Fruit fly (Drosophila melanogaster): ENCODE measurements around the gene Atg4b.

The Atg4b gene

dm6 chr3R:15342432-15342925 is 14.2 kb downstream of the Atg4b start (continued):
- TF ChIP-seq trh (GFP tag; optimal IDR thresholded peaks at IDR 0.05) (no peak), Hand (GFP tag; optimal IDR thresholded peaks at IDR 0.05) (no peak), oc (tag; optimal IDR thresholded peaks at IDR 0.05) (no peak), amos (GFP tag; IDR thresholded peaks at IDR 0.05; ENCODE audit: partially characterized antibody) (no peak), CG1603 (tag; optimal IDR thresholded peaks at IDR 0.05) (no peak), HLHmδ (GFP tag; optimal IDR thresholded peaks at IDR 0.05) (no peak), Bgb (GFP tag; IDR thresholded peaks at IDR 0.05; ENCODE audit: partially characterized antibody) (no peak), inv (GFP tag; IDR thresholded peaks at IDR 0.05; ENCODE audit: partially characterized antibody) (no peak), CG11247 (GFP tag; IDR thresholded peaks at IDR 0.05) (no peak), CG31388 (GFP tag; optimal IDR thresholded peaks at IDR 0.05) (no peak), TFAM (GFP tag; optimal IDR thresholded peaks at IDR 0.05) (no peak), Blimp-1 (GFP tag; optimal IDR thresholded peaks at IDR 0.05) (peak; percentile 63), H2.0 (GFP tag; IDR thresholded peaks at IDR 0.05) (peak; percentile 7; the same call in 1 of the 2 replicates), Ptx1 (GFP tag; IDR thresholded peaks at IDR 0.05) (0 out of 2 replicates have a peak, but pooled peaks have one; percentile 6), Xrp1 (GFP tag; IDR thresholded peaks at IDR 0.05) (0 out of 2 replicates have a peak, but pooled peaks have one; percentile 32), Nf-YC (tag; optimal IDR thresholded peaks at IDR 0.05) (no peak), sr (GFP tag; IDR thresholded peaks at IDR 0.05) (no peak), NC2α (GFP tag; optimal IDR thresholded peaks at IDR 0.05) (no peak), CG15514 (GFP tag; optimal IDR thresholded peaks at IDR 0.05) (no peak), sens (GFP tag) (peak; percentile 63), CG12659 (GFP tag; optimal IDR thresholded peaks at IDR 0.05) (no peak), lab (GFP tag; optimal IDR thresholded peaks at IDR 0.05) (no peak), CG16815 (GFP tag; optimal IDR thresholded peaks at IDR 0.05) (no peak), repo (GFP tag; optimal IDR thresholded peaks at IDR 0.05) (no peak), kni (GFP tag; optimal IDR thresholded peaks at IDR 0.05) (no peak), ase (GFP tag; IDR thresholded peaks at IDR 0.05) (no peak), CG8478 (optimal IDR thresholded peaks at IDR 0.05) (no peak), CG17912 (GFP tag; optimal IDR thresholded peaks at IDR 0.05) (no peak), mld (GFP tag; IDR thresholded peaks at IDR 0.05; ENCODE audit: partially characterized antibody) (no peak), CG34376 (GFP tag; optimal IDR thresholded peaks at IDR 0.05) (no peak), Fer2 (tag; optimal IDR thresholded peaks at IDR 0.05) (no peak), scrt (GFP tag; optimal IDR thresholded peaks at IDR 0.05) (no peak), tna (GFP tag; IDR thresholded peaks at IDR 0.05; ENCODE audit: partially characterized antibody) (no peak), Spps (tag; optimal IDR thresholded peaks at IDR 0.05) (no peak), Meics (GFP tag; optimal IDR thresholded peaks at IDR 0.05) (no peak), Drgx (GFP tag; IDR thresholded peaks at IDR 0.05) (peak; percentile 64), CG13894 (tag; optimal IDR thresholded peaks at IDR 0.05) (no peak), Ada2b (GFP tag; IDR thresholded peaks at IDR 0.05) (no peak), gcm (GFP tag; optimal IDR thresholded peaks at IDR 0.05) (no peak), nerfin-2 (GFP tag; IDR thresholded peaks at IDR 0.05; ENCODE audit: partially characterized antibody) (no peak), cwo (GFP tag; optimal IDR thresholded peaks at IDR 0.05) (no peak), CG8290 (GFP tag; optimal IDR thresholded peaks at IDR 0.05) (no peak), CG8290 (tag; optimal IDR thresholded peaks at IDR 0.05) (no peak), slbo (GFP tag; IDR thresholded peaks at IDR 0.05) (peak; percentile 42; the same call in 1 of the 2 replicates), BtbVII (GFP tag; optimal IDR thresholded peaks at IDR 0.05) (no peak), Med (GFP tag) (peak; percentile 40), CG31441 (GFP tag; IDR thresholded peaks at IDR 0.05) (no peak), CG10267 (tag; optimal IDR thresholded peaks at IDR 0.05) (no peak), odd (GFP tag; optimal IDR thresholded peaks at IDR 0.05) (no peak), usp (GFP tag; optimal IDR thresholded peaks at IDR 0.05) (no peak), lilli (GFP tag; optimal IDR thresholded peaks at IDR 0.05) (no peak)
